Worm (Caenorhabditis elegans) whole organism, L4/young adult: ENCODE results near the gene C05C10.7.
A peak's percentile ranks its signal among the peaks of the same experiment; 100 is the strongest.

Experiments
- W03F9.2 ChIP-seq: fragments of 150-350 bp; optimal IDR thresholded peaks from 2 replicates; lab custom pipeline; 2014; ENCODE audit warnings: missing biosample characterization, missing genetic modification characterization
- dao-5 ChIP-seq: sonication (generic microtip); optimal IDR thresholded peaks from 2 replicates; lab custom pipeline; 2016; ENCODE audit warnings: missing genotype, missing genetic modification characterization, moderate library complexity, missing compliant biosample characterization
- him-1 ChIP-seq: sonication (generic microtip); optimal IDR thresholded peaks from 2 replicates; lab custom pipeline; 2016; ENCODE audit warnings: missing genotype, missing genetic modification reagents, missing genetic modification characterization, missing compliant biosample characterization

Gene C05C10.7

ce11 chrII:9938877-9939276 is at the start of gene C05C10.7, which contains the start of gene C05C10.5:
Gene C05C10.7 (minus strand): TSS chrII:9938971.
Gene C05C10.5 (plus strand): TSS chrII:9939040.
- TF ChIP-seq W03F9.2 = no peak
- TF ChIP-seq dao-5 = no peak
- no peak for TF ChIP-seq him-1

- TF ChIP-seq him-1 (no peak), dao-5 (no peak)
These were observed 48.1 kb upstream of the C05C10.7 start for ce11 chrII:9986635-9987575.

ce11 chrII:9984866-9985336 is 46.1 kb upstream of the C05C10.7 start:
- TF ChIP-seq W03F9.2 (no peak), dao-5 (no peak), him-1 (no peak)

- no peak for TF ChIP-seq W03F9.2
- no peak for TF ChIP-seq him-1
- TF ChIP-seq dao-5 = no peak
These were observed 43.7 kb upstream of the C05C10.7 start for ce11 chrII:9982437-9982836.

- TF ChIP-seq W03F9.2 (no peak), dao-5 (no peak), him-1 (no peak)
These were observed 43.0 kb upstream of the C05C10.7 start, which contains the start of gene sdz-38 for ce11 chrII:9981760-9982159. Gene sdz-38 (minus strand): TSS chrII:9981860.

ce11 chrII:9980077-9980631 is 41.4 kb upstream of the C05C10.7 start, which contains the start of gene ZK892.6:
Gene ZK892.6 (minus strand): TSS chrII:9980127.
- TF ChIP-seq him-1 = no peak
- no peak for TF ChIP-seq W03F9.2
- TF ChIP-seq dao-5 = no peak

- no peak for TF ChIP-seq him-1
- no peak for TF ChIP-seq dao-5
- TF ChIP-seq W03F9.2 = no peak
These were observed 37.6 kb upstream of the C05C10.7 start, which contains the start of gene R53.8 for ce11 chrII:9976405-9976804. Gene R53.8 (plus strand): TSS chrII:9976705.

ce11 chrII:9974967-9975366 is 36.2 kb upstream of the C05C10.7 start, which contains the start of gene aakg-5:
Gene aakg-5 (minus strand): TSS chrII:9975125.
- TF ChIP-seq W03F9.2 = no peak
- TF ChIP-seq dao-5 = no peak
- no peak for TF ChIP-seq him-1

- no peak for TF ChIP-seq W03F9.2
- TF ChIP-seq dao-5 = no peak
- no peak for TF ChIP-seq him-1
These were observed 35.4 kb upstream of the C05C10.7 start for ce11 chrII:9974210-9974609.

ce11 chrII:9970438-9971092 is 31.8 kb upstream of the C05C10.7 start, which contains the start of gene R53.5:
Gene R53.5 (minus strand): TSS chrII:9970488.
- TF ChIP-seq him-1 = no peak
- TF ChIP-seq W03F9.2 = no peak
- TF ChIP-seq dao-5 = no peak

ce11 chrII:9967999-9968706 is 29.4 kb upstream of the C05C10.7 start, which contains the start of the genes R53.4 and psf-1:
Gene R53.4 (minus strand): TSS chrII:9968049.
Gene psf-1 (plus strand): TSS chrII:9968673.
- TF ChIP-seq dao-5 = no peak
- peak; percentile 75 for TF ChIP-seq W03F9.2
- peak; percentile 43 for TF ChIP-seq him-1

ce11 chrII:9966954-9967353 is 28.2 kb upstream of the C05C10.7 start, which contains the start of gene dtmk-1:
Gene dtmk-1 (minus strand): TSS chrII:9967099.
- TF ChIP-seq him-1 = no peak
- TF ChIP-seq W03F9.2 = no peak
- no peak for TF ChIP-seq dao-5

ce11 chrII:9965325-9965724 is 26.6 kb upstream of the C05C10.7 start:
- TF ChIP-seq W03F9.2 (no peak), him-1 (no peak), dao-5 (no peak)

- no peak for TF ChIP-seq dao-5
- no peak for TF ChIP-seq W03F9.2
- TF ChIP-seq him-1 = no peak
These were observed 25.0 kb upstream of the C05C10.7 start for ce11 chrII:9963808-9964207.
